Worm (Caenorhabditis elegans) whole organism, young adult: Measurements from ENCODE around the gene pot-1.
A peak's percentile ranks its signal among the peaks of the same experiment; 100 is the strongest.

Source experiments
- C06A6.2 ChIP-seq: fragments of 200-800 bp; sonication (Bioruptor generic); conservative IDR thresholded peaks from 2 replicates; pipeline ENCODE4 v1.3.6; 2022; ENCODE audit warnings: missing genetic modification characterization, missing compliant biosample characterization
- F49E8.2 ChIP-seq: sonication (generic microtip); optimal IDR thresholded peaks from 3 replicates; lab custom pipeline; 2017; ENCODE audit warnings: missing genetic modification characterization, mild to moderate bottlenecking, missing compliant biosample characterization, antibody characterized with exemption, moderate library complexity; ENCODE audit not compliant: insufficient read depth
- F55B11.4 ChIP-seq: sonication (generic microtip); optimal IDR thresholded peaks from 2 replicates; lab custom pipeline; 2016; ENCODE audit warnings: missing compliant biosample characterization, missing genetic modification characterization, borderline replicate concordance; ENCODE audit not compliant: insufficient read depth
- F57A8.1 ChIP-seq: fragments of 200-800 bp; sonication (Bioruptor generic); optimal IDR thresholded peaks from 2 replicates; lab custom pipeline; 2018; ENCODE audit warnings: mild to moderate bottlenecking, missing genetic modification characterization, moderate library complexity, missing compliant biosample characterization
- K12H6.12 ChIP-seq: fragments of 200-800 bp; sonication (Bioruptor generic); optimal IDR thresholded peaks from 2 replicates; lab custom pipeline; 2018; ENCODE audit warnings: mild to moderate bottlenecking, missing genetic modification characterization, missing compliant biosample characterization
- Y53F4B.3 ChIP-seq: fragments of 200-800 bp; sonication (Bioruptor generic); IDR thresholded peaks from 2 replicates; pipeline ENCODE4 v1.3.6; 2022; ENCODE audit warnings: missing genetic modification reagents, missing genetic modification characterization, missing compliant biosample characterization
- Y53G8AR.9 ChIP-seq: fragments of 200-800 bp; sonication (Bioruptor generic); conservative IDR thresholded peaks from 2 replicates; pipeline ENCODE4 v1.3.6; 2022; ENCODE audit warnings: missing genetic modification reagents, missing genetic modification characterization, missing compliant biosample characterization
- akir-1 ChIP-seq: fragments of 200-800 bp; sonication (Bioruptor generic); optimal IDR thresholded peaks from 2 replicates; lab custom pipeline; 2018; ENCODE audit warnings: mild to moderate bottlenecking, missing genetic modification characterization, moderate library complexity, missing compliant biosample characterization
- aptf-2 ChIP-seq: fragments of 200-800 bp; sonication (Bioruptor generic); conservative IDR thresholded peaks from 2 replicates; pipeline ENCODE4 v1.3.6; 2022; ENCODE audit warnings: missing genetic modification reagents, missing genetic modification characterization, missing compliant biosample characterization
- aptf-3 ChIP-seq: fragments of 200-800 bp; sonication (Bioruptor generic); IDR thresholded peaks from 2 replicates; pipeline ENCODE4 v1.3.6; 2022; ENCODE audit warnings: missing genetic modification characterization, missing compliant biosample characterization
- attf-5 ChIP-seq: fragments of 200-800 bp; sonication (Bioruptor generic); optimal IDR thresholded peaks from 2 replicates; lab custom pipeline; 2018; ENCODE audit warnings: mild to moderate bottlenecking, missing genetic modification characterization, missing compliant biosample characterization
- attf-6 ChIP-seq: fragments of 200-800 bp; sonication (Bioruptor generic); IDR thresholded peaks from 2 replicates; pipeline ENCODE4 v1.3.6; 2022; ENCODE audit warnings: missing genetic modification reagents, missing genetic modification characterization, missing compliant biosample characterization
- bed-1 ChIP-seq: fragments of 200-800 bp; sonication (Bioruptor generic); IDR thresholded peaks from 2 replicates; pipeline ENCODE4 v1.3.6; 2022; ENCODE audit warnings: missing genetic modification reagents, missing genetic modification characterization, missing compliant biosample characterization
- cebp-1 ChIP-seq, 2 experiments: fragments of 200-800 bp in 1 of 2; sonication (Bioruptor generic) in 1 of 2; sonication (generic microtip) in 1 of 2; IDR thresholded peaks in 1 of 2; optimal IDR thresholded peaks in 1 of 2; 2 replicates each; pipeline versions ENCODE4 v1.3.6 to Lab custom; 2017 to 2022; ENCODE audit warnings: missing compliant biosample characterization in 2 of 2, missing genetic modification characterization in 2 of 2, mild to moderate bottlenecking in 1 of 2, missing genetic modification reagents in 1 of 2, moderate library complexity in 1 of 2
- cebp-2 ChIP-seq: fragments of 200-800 bp; sonication (Bioruptor generic); IDR thresholded peaks from 2 replicates; pipeline ENCODE4 v1.3.6; 2022; ENCODE audit warnings: missing genetic modification characterization, missing compliant biosample characterization
- ceh-27 ChIP-seq: fragments of 200-800 bp; sonication (Bioruptor generic); optimal IDR thresholded peaks from 2 replicates; lab custom pipeline; 2018; ENCODE audit warnings: mild to moderate bottlenecking, missing genetic modification characterization, moderate library complexity, missing compliant biosample characterization
- ceh-40 ChIP-seq: fragments of 200-800 bp; sonication (Bioruptor generic); IDR thresholded peaks from 2 replicates; pipeline ENCODE4 v1.3.6; 2022; ENCODE audit warnings: missing genetic modification characterization, missing compliant biosample characterization
- chd-7 ChIP-seq: sonication (generic microtip); optimal IDR thresholded peaks from 2 replicates; lab custom pipeline; 2016; ENCODE audit warnings: mild to moderate bottlenecking, missing genetic modification characterization, moderate library complexity, missing compliant biosample characterization
- dox-1 ChIP-seq: fragments of 200-800 bp; sonication (Bioruptor generic); IDR thresholded peaks from 2 replicates; pipeline ENCODE4 v1.3.6; 2022; ENCODE audit warnings: missing genetic modification reagents, missing genetic modification characterization, missing compliant biosample characterization
- egl-44 ChIP-seq: fragments of 200-800 bp; sonication (Bioruptor generic); IDR thresholded peaks from 2 replicates; pipeline ENCODE4 v1.3.6; 2022; ENCODE audit warnings: missing genetic modification reagents, missing genetic modification characterization, missing compliant biosample characterization
- egrh-3 ChIP-seq: fragments of 200-800 bp; sonication (Bioruptor generic); IDR thresholded peaks from 2 replicates; pipeline ENCODE4 v1.3.6; 2022; ENCODE audit warnings: missing genetic modification reagents, missing genetic modification characterization, missing compliant biosample characterization
- ets-4 ChIP-seq: fragments of 200-800 bp; sonication (Bioruptor generic); optimal IDR thresholded peaks from 2 replicates; lab custom pipeline; 2018; ENCODE audit warnings: mild to moderate bottlenecking, missing genetic modification characterization, missing compliant biosample characterization
- him-1 ChIP-seq: sonication (generic microtip); optimal IDR thresholded peaks from 2 replicates; lab custom pipeline; 2016; ENCODE audit warnings: missing genotype, missing genetic modification reagents, missing genetic modification characterization, missing compliant biosample characterization
- hlh-26 ChIP-seq: fragments of 200-800 bp; sonication (Bioruptor generic); conservative IDR thresholded peaks from 2 replicates; pipeline ENCODE4 v1.3.6; 2022; ENCODE audit warnings: missing genetic modification reagents, missing genetic modification characterization, missing compliant biosample characterization
- hmg-1.2 ChIP-seq: fragments of 200-800 bp; sonication (Bioruptor generic); IDR thresholded peaks from 2 replicates; pipeline ENCODE4 v1.3.6; 2022; ENCODE audit warnings: missing genetic modification reagents, missing genetic modification characterization, missing compliant biosample characterization
- hmg-20 ChIP-seq: fragments of 200-800 bp; sonication (Bioruptor generic); IDR thresholded peaks from 2 replicates; pipeline ENCODE4 v1.3.6; 2022; ENCODE audit warnings: missing genetic modification reagents, missing genetic modification characterization, missing compliant biosample characterization
- let-607 ChIP-seq, 2 experiments: fragments of 200-800 bp in 1 of 2; sonication (Bioruptor generic) in 1 of 2; sonication (generic microtip) in 1 of 2; optimal IDR thresholded peaks; 2 replicates each; lab custom pipeline; 2016 to 2018; ENCODE audit warnings: mild to moderate bottlenecking in 2 of 2, missing compliant biosample characterization in 2 of 2, missing genetic modification characterization in 2 of 2, moderate library complexity in 2 of 2, missing genotype in 1 of 2
- lir-1 ChIP-seq: fragments of 200-800 bp; sonication (Bioruptor generic); conservative IDR thresholded peaks from 2 replicates; pipeline ENCODE4 v1.3.6; 2022; ENCODE audit warnings: missing genetic modification reagents, missing genetic modification characterization, missing compliant biosample characterization
- madf-10 ChIP-seq: sonication (generic microtip); optimal IDR thresholded peaks from 2 replicates; lab custom pipeline; 2016; ENCODE audit warnings: mild to moderate bottlenecking, missing genetic modification characterization, missing compliant biosample characterization
- mcd-1 ChIP-seq: fragments of 200-800 bp; sonication (Bioruptor generic); IDR thresholded peaks from 2 replicates; pipeline ENCODE4 v1.3.6; 2022; ENCODE audit warnings: missing genetic modification reagents, missing genetic modification characterization, missing compliant biosample characterization
- nfya-1 ChIP-seq: sonication (generic microtip); optimal IDR thresholded peaks from 2 replicates; lab custom pipeline; 2017; ENCODE audit warnings: antibody characterized with exemption, missing compliant biosample characterization, missing genetic modification characterization, borderline replicate concordance; ENCODE audit not compliant: insufficient read depth
- nfyb-1 ChIP-seq: fragments of 200-800 bp; sonication (Bioruptor generic); IDR thresholded peaks from 2 replicates; pipeline ENCODE4 v1.3.6; 2022; ENCODE audit warnings: missing genetic modification reagents, missing genetic modification characterization, missing compliant biosample characterization
- nhr-120 ChIP-seq: fragments of 200-800 bp; sonication (Bioruptor generic); IDR thresholded peaks from 2 replicates; pipeline ENCODE4 v1.3.6; 2022; ENCODE audit warnings: missing genetic modification characterization, missing compliant biosample characterization
- nhr-80 ChIP-seq: sonication (generic microtip); optimal IDR thresholded peaks from 2 replicates; lab custom pipeline; 2016; ENCODE audit warnings: missing genetic modification characterization, missing compliant biosample characterization
- rcor-1 ChIP-seq: fragments of 200-800 bp; sonication (Bioruptor generic); IDR thresholded peaks from 2 replicates; pipeline ENCODE4 v1.3.6; 2022; ENCODE audit warnings: missing genetic modification reagents, missing genetic modification characterization, missing compliant biosample characterization
- rpc-1 ChIP-seq, 2 experiments: fragments of 150-350 bp in 1 of 2; sonication (generic microtip) in 1 of 2; optimal IDR thresholded peaks; 2 replicates each; lab custom pipeline; 2014 to 2018; ENCODE audit warnings: missing biosample characterization in 1 of 2, missing genetic modification characterization in 1 of 2, missing genetic modification reagents in 1 of 2, missing genotype in 1 of 2
- snpc-1.3 ChIP-seq: sonication (generic microtip); optimal IDR thresholded peaks from 2 replicates; lab custom pipeline; 2017; ENCODE audit warnings: missing genetic modification characterization, mild to moderate bottlenecking, missing compliant biosample characterization, antibody characterized with exemption, moderate library complexity, missing genotype, missing genetic modification reagents; ENCODE audit not compliant: insufficient read depth
- snpc-3.4 ChIP-seq: sonication (generic microtip); optimal IDR thresholded peaks from 2 replicates; lab custom pipeline; 2017; ENCODE audit warnings: missing genetic modification characterization, mild to moderate bottlenecking, missing compliant biosample characterization, antibody characterized with exemption, moderate library complexity, missing genotype, missing genetic modification reagents
- somi-1 ChIP-seq: fragments of 200-800 bp; sonication (Bioruptor generic); optimal IDR thresholded peaks from 2 replicates; lab custom pipeline; 2018; ENCODE audit warnings: mild to moderate bottlenecking, missing genetic modification characterization, missing compliant biosample characterization
- sptf-2 ChIP-seq: fragments of 200-800 bp; sonication (Bioruptor generic); optimal IDR thresholded peaks from 2 replicates; lab custom pipeline; 2018; ENCODE audit warnings: mild to moderate bottlenecking, missing genetic modification characterization, missing compliant biosample characterization
- tbp1 ChIP-seq: fragments of 200-800 bp; sonication (Bioruptor generic); optimal IDR thresholded peaks from 2 replicates; lab custom pipeline; 2018; ENCODE audit warnings: mild to moderate bottlenecking, missing genetic modification characterization, missing compliant biosample characterization
- unc-62 ChIP-seq: fragments of 150-350 bp; optimal IDR thresholded peaks from 2 replicates; lab custom pipeline; 2014; ENCODE audit warnings: missing biosample characterization, missing genetic modification reagents, missing genetic modification characterization
- xnd-1 ChIP-seq: sonication (generic microtip); optimal IDR thresholded peaks from 2 replicates; lab custom pipeline; 2016; ENCODE audit warnings: missing genotype, missing genetic modification reagents, missing genetic modification characterization, missing compliant biosample characterization
- zfh-2 ChIP-seq: fragments of 200-800 bp; sonication (Bioruptor generic); conservative IDR thresholded peaks from 2 replicates; pipeline ENCODE4 v1.3.6; 2022; ENCODE audit warnings: missing genetic modification reagents, missing genetic modification characterization, missing compliant biosample characterization
- ztf-18 ChIP-seq: sonication (generic microtip); optimal IDR thresholded peaks from 2 replicates; lab custom pipeline; 2016; ENCODE audit warnings: missing genotype, mild to moderate bottlenecking, missing genetic modification characterization, missing compliant biosample characterization

pot-1 gene

ce11 chrIII:7166664-7167567 lies 33.4 kb upstream of the pot-1 start:
- no peak for TF ChIP-seq akir-1
- TF ChIP-seq somi-1 = peak; percentile 4
- TF ChIP-seq F55B11.4 = no peak
- TF ChIP-seq snpc-3.4 (tag; lab: Kevin White, UChicago) = no peak
- TF ChIP-seq hlh-26 = no peak
- TF ChIP-seq F57A8.1 = no peak
- no peak for TF ChIP-seq xnd-1 (tag; lab: Kevin White, UChicago)
- TF ChIP-seq zfh-2 (GFP tag; lab: Robert Waterston, UW) = peak; percentile 78
- TF ChIP-seq aptf-2 (GFP tag; lab: Robert Waterston, UW) = no peak
- no peak for TF ChIP-seq Y53G8AR.9
- peak; percentile 83 for TF ChIP-seq nhr-80 (tag; lab: Kevin White, UChicago)
- TF ChIP-seq rpc-1 (optimal IDR thresholded peaks at IDR 0.05; lab: Kevin White, UChicago) = no peak
- TF ChIP-seq rpc-1 (tag; optimal IDR thresholded peaks at IDR 0.05; lab: Kevin White, UChicago) = no peak
- 0 out of 2 replicates have a peak, but pooled peaks have one; percentile 11 for TF ChIP-seq nfyb-1
- peak; percentile 2 for TF ChIP-seq unc-62 (GFP tag; lab: Kevin White, UChicago)
- no peak for TF ChIP-seq cebp-1 (GFP tag; IDR thresholded peaks at IDR 0.05; lab: Robert Waterston, UW)
- peak; percentile 49 for TF ChIP-seq cebp-1 (tag; optimal IDR thresholded peaks at IDR 0.05; lab: Kevin White, UChicago)
- no peak for TF ChIP-seq dox-1 (GFP tag; lab: Robert Waterston, UW)
- peak; percentile 47 for TF ChIP-seq chd-7 (tag; lab: Kevin White, UChicago)
- no peak for TF ChIP-seq cebp-2 (GFP tag; lab: Robert Waterston, UW)
- TF ChIP-seq nfya-1 (tag; lab: Kevin White, UChicago) = no peak
- TF ChIP-seq let-607 (tag; optimal IDR thresholded peaks at IDR 0.05; lab: Kevin White, UChicago) = peak; percentile 96 to 97
- no peak for TF ChIP-seq C06A6.2 (GFP tag; lab: Robert Waterston, UW)
- TF ChIP-seq F49E8.2 = no peak
- peak; percentile 39; the same call in 1 of the 2 replicates for TF ChIP-seq hmg-1.2 (GFP tag; lab: Robert Waterston, UW)
- TF ChIP-seq attf-6 (GFP tag; lab: Robert Waterston, UW) = no peak
- TF ChIP-seq snpc-1.3 (tag; lab: Kevin White, UChicago) = no peak
- no peak for TF ChIP-seq lir-1 (GFP tag; lab: Robert Waterston, UW)
- no peak for TF ChIP-seq mcd-1
- TF ChIP-seq sptf-2 (GFP tag; lab: Kevin White, UChicago) = no peak
- TF ChIP-seq Y53F4B.3 (GFP tag; lab: Robert Waterston, UW) = no peak
- no peak for TF ChIP-seq him-1 (tag; lab: Kevin White, UChicago)
- TF ChIP-seq attf-5 (GFP tag; lab: Kevin White, UChicago) = peak; percentile 47
- TF ChIP-seq ceh-27 (GFP tag; lab: Kevin White, UChicago) = peak; percentile 36
- TF ChIP-seq K12H6.12 (tag; lab: Kevin White, UChicago) = peak; percentile 43

ce11 chrIII:7165816-7166229 lies 32.3 kb upstream of the pot-1 start:
- TF ChIP-seq aptf-3 (no peak), let-607 (tag; optimal IDR thresholded peaks at IDR 0.05; lab: Kevin White, UChicago) (peak; percentile 68 to 75), madf-10 (tag; lab: Kevin White, UChicago) (no peak), C06A6.2 (GFP tag; lab: Robert Waterston, UW) (no peak), nhr-120 (GFP tag; lab: Robert Waterston, UW) (no peak), egl-44 (GFP tag; lab: Robert Waterston, UW) (no peak), rpc-1 (optimal IDR thresholded peaks at IDR 0.05; lab: Kevin White, UChicago) (no peak), rpc-1 (tag; optimal IDR thresholded peaks at IDR 0.05; lab: Kevin White, UChicago) (no peak), attf-6 (GFP tag; lab: Robert Waterston, UW) (no peak), ceh-40 (GFP tag; lab: Robert Waterston, UW) (no peak), ets-4 (GFP tag; lab: Kevin White, UChicago) (peak; percentile 87), hmg-20 (GFP tag; lab: Robert Waterston, UW) (no peak), ztf-18 (tag; lab: Kevin White, UChicago) (peak; percentile 54), egrh-3 (GFP tag; lab: Robert Waterston, UW) (no peak), bed-1 (GFP tag; lab: Robert Waterston, UW) (no peak), tbp1 (GFP tag; lab: Kevin White, UChicago) (no peak), rcor-1 (GFP tag; lab: Robert Waterston, UW) (no peak)
